Fruit fly (Drosophila melanogaster): ENCODE measurements around the gene Rcd4.

DNA sequence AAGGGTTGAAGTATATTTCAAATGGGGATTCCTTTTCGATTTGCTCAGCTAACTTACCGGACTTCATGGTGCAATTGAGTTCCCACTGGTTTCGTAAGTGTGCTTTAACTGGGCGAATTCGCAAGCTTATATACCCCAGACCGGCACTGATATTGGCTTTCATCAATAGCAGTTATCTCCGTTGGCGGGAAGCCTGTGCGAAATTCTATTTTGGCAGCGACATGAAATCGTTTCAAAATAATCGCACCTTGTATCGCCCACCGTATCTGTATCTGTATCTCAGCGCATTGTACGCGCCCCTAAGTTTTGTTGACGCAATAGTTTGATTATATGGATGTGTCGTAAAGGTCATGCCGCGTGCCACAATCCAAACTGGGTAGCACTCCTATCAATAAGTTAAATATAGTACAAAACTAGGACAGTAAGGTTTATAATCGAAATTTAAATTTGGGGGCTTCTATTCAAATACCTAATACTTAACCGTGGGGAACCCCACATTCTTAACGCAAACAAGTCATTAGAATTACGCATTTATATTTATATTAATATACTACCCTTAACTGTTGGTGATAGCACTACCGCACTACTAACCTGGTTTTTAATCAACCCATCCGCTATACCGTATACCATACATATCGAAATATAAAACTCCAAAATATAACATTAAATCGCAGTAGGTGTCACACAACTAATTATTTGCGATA, 13.5 kb downstream of the Rcd4 start, which contains the start of the genes Peritrophin-15a and CG13385:
- TF ChIP-seq CG8478 (optimal IDR thresholded peaks at IDR 0.05) (no peak), CTCF (optimal IDR thresholded peaks at IDR 0.05) (no peak)
